Fruit fly (Drosophila melanogaster) whole organism, embryonic: ENCODE data around the gene CG16717.
A peak's percentile ranks its signal among the peaks of the same experiment; 100 is the strongest.

Experiments used
- Atf-2 ChIP-seq: fragments of 200-800 bp; sonication (Bioruptor generic); optimal IDR thresholded peaks from 2 replicates; lab custom pipeline; 2016; ENCODE audit warnings: missing biosample characterization, missing genetic modification characterization
- CG10462 ChIP-seq: fragments of 200-800 bp; sonication (Bioruptor generic); optimal IDR thresholded peaks from 2 replicates; lab custom pipeline; 2016; ENCODE audit warnings: missing biosample characterization, missing genetic modification characterization
- CG10543 ChIP-seq: fragments of 200-800 bp; sonication (Bioruptor generic); optimal IDR thresholded peaks from 3 replicates; lab custom pipeline; 2017; ENCODE audit warnings: missing biosample characterization, mild to moderate bottlenecking, missing genetic modification characterization, moderate library complexity
- CG11695 ChIP-seq: fragments of 200-800 bp; sonication (Bioruptor generic); IDR thresholded peaks from 3 replicates; pipeline ENCODE4 v1.3.6; 2022; ENCODE audit warnings: missing biosample characterization, missing genetic modification characterization
- CG12942 ChIP-seq: fragments of 200-800 bp; sonication (Bioruptor generic); optimal IDR thresholded peaks from 3 replicates; lab custom pipeline; 2016; ENCODE audit warnings: missing biosample characterization, missing genetic modification characterization
- CG17361 ChIP-seq: fragments of 200-800 bp; sonication (Bioruptor generic); IDR thresholded peaks from 3 replicates; pipeline ENCODE4 v1.3.6; 2022; ENCODE audit warnings: missing biosample characterization, missing genetic modification characterization
- CG17568 ChIP-seq: fragments of 200-800 bp; sonication (Bioruptor generic); optimal IDR thresholded peaks from 2 replicates; lab custom pipeline; 2018; ENCODE audit warnings: missing biosample characterization, mild to moderate bottlenecking, missing genetic modification characterization, moderate library complexity
- CG2712 ChIP-seq: fragments of 200-800 bp; optimal IDR thresholded peaks from 3 replicates; lab custom pipeline; 2019; ENCODE audit warnings: missing biosample characterization, mild to moderate bottlenecking, missing genetic modification characterization, moderate library complexity
- CG30431 ChIP-seq: fragments of 200-800 bp; sonication (Bioruptor generic); optimal IDR thresholded peaks from 2 replicates; lab custom pipeline; 2017; ENCODE audit warnings: missing biosample characterization, missing genetic modification characterization
- CG32767 ChIP-seq: fragments of 200-800 bp; sonication (Bioruptor generic); IDR thresholded peaks from 2 replicates; pipeline ENCODE4 v1.3.6; 2022; ENCODE audit warnings: missing biosample characterization, missing genetic modification characterization
- CG3281 ChIP-seq: fragments of 200-800 bp; sonication (Bioruptor generic); optimal IDR thresholded peaks from 3 replicates; lab custom pipeline; 2017; ENCODE audit warnings: missing biosample characterization, mild to moderate bottlenecking, missing genetic modification characterization
- CG4360 ChIP-seq: fragments of 200-800 bp; sonication (Bioruptor generic); IDR thresholded peaks from 2 replicates; pipeline ENCODE4 v1.3.6; 2022; ENCODE audit warnings: missing biosample characterization, missing genetic modification characterization
- CG6689 ChIP-seq: fragments of 200-800 bp; sonication (Bioruptor generic); IDR thresholded peaks from 2 replicates; pipeline ENCODE4 v1.3.6; 2022; ENCODE audit warnings: missing biosample characterization, missing genetic modification characterization
- CG7357 ChIP-seq: fragments of 200-800 bp; sonication (Bioruptor generic); IDR thresholded peaks from 3 replicates; pipeline ENCODE4 v1.3.6; 2022; ENCODE audit warnings: missing biosample characterization, missing genetic modification characterization
- CG7745 ChIP-seq: fragments of 200-800 bp; sonication (Bioruptor generic); optimal IDR thresholded peaks from 2 replicates; lab custom pipeline; 2018; ENCODE audit warnings: missing biosample characterization, mild to moderate bottlenecking, missing genetic modification characterization, moderate library complexity
- CG7839 ChIP-seq: fragments of 200-800 bp; sonication (Bioruptor generic); optimal IDR thresholded peaks from 3 replicates; lab custom pipeline; 2018; ENCODE audit warnings: missing biosample characterization, mild to moderate bottlenecking, missing genetic modification characterization, moderate library complexity
- CG9727 ChIP-seq: fragments of 200-800 bp; sonication (Bioruptor generic); optimal IDR thresholded peaks from 3 replicates; lab custom pipeline; 2017; ENCODE audit warnings: missing biosample characterization, mild to moderate bottlenecking, missing genetic modification characterization
- Dad ChIP-seq: fragments of 200-800 bp; sonication (Bioruptor generic); optimal IDR thresholded peaks from 3 replicates; lab custom pipeline; 2016; ENCODE audit warnings: missing biosample characterization, missing genetic modification characterization
- Dbx ChIP-seq: fragments of 200-800 bp; sonication (Bioruptor generic); IDR thresholded peaks from 3 replicates; pipeline ENCODE4 v1.3.6; 2022; ENCODE audit warnings: missing biosample characterization, missing genetic modification characterization
- Ets97D ChIP-seq: fragments of 200-800 bp; sonication (Bioruptor generic); optimal IDR thresholded peaks from 3 replicates; lab custom pipeline; 2016; ENCODE audit warnings: missing biosample characterization, missing genetic modification characterization
- Hey ChIP-seq: fragments of 200-800 bp; sonication (Bioruptor generic); optimal IDR thresholded peaks from 3 replicates; lab custom pipeline; 2018; ENCODE audit warnings: missing biosample characterization, mild to moderate bottlenecking, missing genetic modification characterization
- Hr51 ChIP-seq, 2 experiments: fragments of 200-800 bp; sonication (Bioruptor generic); optimal IDR thresholded peaks; 2 replicates in 1 of 2; 3 replicates in 1 of 2; lab custom pipeline; 2016 to 2018; ENCODE audit warnings: missing biosample characterization in 2 of 2, missing genetic modification characterization in 2 of 2, mild to moderate bottlenecking in 1 of 2, moderate library complexity in 1 of 2
- Neu2 ChIP-seq: fragments of 200-800 bp; sonication (Bioruptor generic); optimal IDR thresholded peaks from 3 replicates; lab custom pipeline; 2016; ENCODE audit warnings: missing biosample characterization, missing genetic modification characterization, borderline replicate concordance
- Spps ChIP-seq: fragments of 200-800 bp; sonication (Bioruptor generic); optimal IDR thresholded peaks from 2 replicates; lab custom pipeline; 2018; ENCODE audit warnings: missing biosample characterization, mild to moderate bottlenecking, missing genetic modification characterization
- Sry-β ChIP-seq: fragments of 200-800 bp; sonication (Bioruptor generic); optimal IDR thresholded peaks from 2 replicates; lab custom pipeline; 2018; ENCODE audit warnings: missing biosample characterization, mild to moderate bottlenecking, missing genetic modification characterization, moderate library complexity
- Sry-δ ChIP-seq: fragments of 200-800 bp; sonication (Bioruptor generic); optimal IDR thresholded peaks from 2 replicates; lab custom pipeline; 2016; ENCODE audit warnings: missing biosample characterization, missing genetic modification characterization
- ap ChIP-seq: fragments of 200-800 bp; sonication (Bioruptor generic); IDR thresholded peaks from 2 replicates; pipeline ENCODE4 v1.3.6; 2022; ENCODE audit warnings: missing biosample characterization, missing genetic modification characterization
- br ChIP-seq: fragments of >200 bp; optimal IDR thresholded peaks from 2 replicates; lab custom pipeline; 2017
- cas ChIP-seq: fragments of 200-800 bp; sonication (Bioruptor generic); IDR thresholded peaks from 2 replicates; pipeline ENCODE4 v1.3.6; 2022; ENCODE audit warnings: missing biosample characterization, missing genetic modification characterization
- chif ChIP-seq, 2 experiments: fragments of 200-800 bp; sonication (Bioruptor generic); optimal IDR thresholded peaks; 3 replicates each; lab custom pipeline; 2016; ENCODE audit warnings: missing biosample characterization in 2 of 2, missing genetic modification characterization in 2 of 2
- crol ChIP-seq: fragments of 200-800 bp; sonication (Bioruptor generic); IDR thresholded peaks from 2 replicates; pipeline ENCODE4 v1.3.6; 2022; ENCODE audit warnings: missing biosample characterization, missing genetic modification characterization
- dm ChIP-seq: fragments of 200-800 bp; sonication (Bioruptor generic); optimal IDR thresholded peaks from 3 replicates; lab custom pipeline; 2016; ENCODE audit warnings: missing biosample characterization, missing genetic modification characterization
- dysf ChIP-seq: fragments of 200-800 bp; sonication (Bioruptor generic); IDR thresholded peaks from 3 replicates; pipeline ENCODE4 v1.3.6; 2022; ENCODE audit warnings: missing biosample characterization, missing genetic modification characterization
- eyg ChIP-seq: fragments of 200-800 bp; sonication (Bioruptor generic); optimal IDR thresholded peaks from 3 replicates; lab custom pipeline; 2016; ENCODE audit warnings: missing biosample characterization, missing genetic modification characterization
- fd3F ChIP-seq: fragments of 200-800 bp; sonication (Bioruptor generic); optimal IDR thresholded peaks from 2 replicates; lab custom pipeline; 2018; ENCODE audit warnings: missing biosample characterization, mild to moderate bottlenecking, missing genetic modification characterization, moderate library complexity
- gcm2 ChIP-seq: fragments of 200-800 bp; sonication (Bioruptor generic); optimal IDR thresholded peaks from 2 replicates; lab custom pipeline; 2016; ENCODE audit warnings: missing biosample characterization, missing genetic modification characterization
- hkb ChIP-seq, 2 experiments: fragments of 200-800 bp in 1 of 2; fragments of >200 bp in 1 of 2; sonication (Bioruptor generic) in 1 of 2; IDR thresholded peaks in 1 of 2; optimal IDR thresholded peaks in 1 of 2; 2 replicates each; pipeline versions ENCODE4 v1.3.6 to Lab custom; 2017 to 2022; ENCODE audit warnings: missing biosample characterization in 1 of 2, missing genetic modification characterization in 1 of 2
- lab ChIP-seq: fragments of 200-800 bp; sonication (Bioruptor generic); optimal IDR thresholded peaks from 3 replicates; lab custom pipeline; 2017; ENCODE audit warnings: missing biosample characterization, missing genetic modification characterization, mild to moderate bottlenecking, moderate library complexity, missing genetic modification reagents
- maf-S ChIP-seq: fragments of 200-800 bp; sonication (Bioruptor generic); optimal IDR thresholded peaks from 2 replicates; lab custom pipeline; 2016; ENCODE audit warnings: missing biosample characterization, missing genetic modification characterization
- mam ChIP-seq: fragments of 200-800 bp; sonication (Bioruptor generic); optimal IDR thresholded peaks from 3 replicates; lab custom pipeline; 2016; ENCODE audit warnings: missing biosample characterization, missing genetic modification characterization
- mld ChIP-seq: fragments of 200-800 bp; sonication (Bioruptor generic); IDR thresholded peaks from 3 replicates; pipeline ENCODE4 v1.3.6; 2022; ENCODE audit warnings: missing biosample characterization, missing genetic modification characterization; ENCODE audit not compliant: partially characterized antibody
- oc ChIP-seq: fragments of 200-800 bp; sonication (Bioruptor generic); optimal IDR thresholded peaks from 2 replicates; lab custom pipeline; 2018; ENCODE audit warnings: missing biosample characterization, mild to moderate bottlenecking, missing genetic modification characterization, moderate library complexity
- peb ChIP-seq: fragments of 200-800 bp; sonication (Bioruptor generic); IDR thresholded peaks from 2 replicates; pipeline ENCODE4 v1.3.6; 2022; ENCODE audit warnings: missing biosample characterization, missing genetic modification characterization
- prd ChIP-seq, 3 experiments: fragments of >200 bp in 2 of 3; fragments of 200-800 bp in 1 of 3; sonication (Bioruptor generic) in 1 of 3; optimal IDR thresholded peaks in 2 of 3; IDR thresholded peaks in 1 of 3; 2 replicates in 2 of 3; 3 replicates in 1 of 3; pipeline versions ENCODE4 v1.3.6 to Lab custom; 2017 to 2022; ENCODE audit warnings: missing biosample characterization in 1 of 3, missing genetic modification characterization in 1 of 3
- pros ChIP-seq: fragments of 200-800 bp; sonication (Bioruptor generic); optimal IDR thresholded peaks from 3 replicates; lab custom pipeline; 2019; ENCODE audit warnings: missing biosample characterization, mild to moderate bottlenecking, missing genetic modification characterization, moderate library complexity
- pum ChIP-seq: fragments of 200-800 bp; sonication (Bioruptor generic); optimal IDR thresholded peaks from 2 replicates; lab custom pipeline; 2016; ENCODE audit warnings: missing biosample characterization, missing genetic modification characterization
- pzg ChIP-seq: fragments of 200-800 bp; sonication (Bioruptor generic); optimal IDR thresholded peaks from 3 replicates; lab custom pipeline; 2018; ENCODE audit warnings: missing biosample characterization, mild to moderate bottlenecking, missing genetic modification characterization, moderate library complexity
- sna ChIP-seq: fragments of 200-800 bp; sonication (Bioruptor generic); IDR thresholded peaks from 2 replicates; pipeline ENCODE4 v1.3.6; 2022; ENCODE audit warnings: missing biosample characterization, missing genetic modification characterization; ENCODE audit not compliant: partially characterized antibody
- sob ChIP-seq: fragments of 200-800 bp; sonication (Bioruptor generic); IDR thresholded peaks from 2 replicates; pipeline ENCODE4 v1.3.6; 2022; ENCODE audit warnings: missing biosample characterization, missing genetic modification characterization
- ssp ChIP-seq: fragments of 200-800 bp; sonication (Bioruptor generic); IDR thresholded peaks from 2 replicates; pipeline ENCODE4 v1.3.6; 2022; ENCODE audit warnings: missing biosample characterization, missing genetic modification characterization
- zf30C ChIP-seq: fragments of 200-800 bp; sonication (Bioruptor generic); optimal IDR thresholded peaks from 3 replicates; lab custom pipeline; 2018; ENCODE audit warnings: missing biosample characterization, mild to moderate bottlenecking, missing genetic modification characterization

Gene CG16717

DNA sequence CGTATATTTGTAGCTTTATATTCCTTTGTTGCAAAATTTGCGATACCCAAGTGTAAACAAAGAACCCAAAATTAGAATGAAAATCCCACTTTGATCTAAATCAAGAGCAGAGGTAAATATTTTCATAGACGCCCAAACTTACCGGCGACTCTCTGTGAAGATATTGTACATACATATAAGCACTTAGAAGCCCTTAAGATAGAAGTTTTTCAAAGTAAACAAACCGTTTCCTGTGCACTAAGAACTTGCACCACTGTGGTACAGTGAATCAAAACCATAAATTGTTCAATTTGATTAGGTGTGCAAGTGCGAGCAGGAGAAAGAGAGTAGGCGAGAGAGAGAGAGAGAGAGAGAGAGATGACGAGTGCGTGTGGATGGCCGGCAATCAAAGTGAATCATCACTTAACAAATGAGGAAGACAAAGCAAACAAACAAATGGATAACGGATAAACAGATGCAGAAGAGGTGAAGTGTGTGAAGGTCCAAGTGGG, 949 bp upstream of the CG16717 start (continued):
- TF ChIP-seq dysf (GFP tag; lab: Robert Waterston, UW) = no peak
- TF ChIP-seq CG10462 (GFP tag; lab: Kevin White, UChicago) = no peak
- TF ChIP-seq sob (GFP tag; lab: Robert Waterston, UW) = no peak
- no peak; the same call in 1 of the 2 replicates for TF ChIP-seq crol (GFP tag; lab: Robert Waterston, UW)
- no peak for TF ChIP-seq Neu2 (GFP tag; lab: Kevin White, UChicago)
- TF ChIP-seq cas (GFP tag; lab: Robert Waterston, UW) = no peak
- TF ChIP-seq CG6689 = no peak
- no peak for TF ChIP-seq CG17568 (GFP tag; lab: Kevin White, UChicago)
- TF ChIP-seq lab = no peak
- TF ChIP-seq peb (GFP tag; lab: Robert Waterston, UW) = no peak
- no peak for TF ChIP-seq fd3F (GFP tag; lab: Kevin White, UChicago)
- no peak for TF ChIP-seq Hey (tag; lab: Kevin White, UChicago)
- no peak for TF ChIP-seq gcm2
- TF ChIP-seq oc = no peak
- no peak for TF ChIP-seq Ets97D (GFP tag; lab: Kevin White, UChicago)
- TF ChIP-seq CG9727 (GFP tag; lab: Kevin White, UChicago) = no peak
- no peak for TF ChIP-seq pros
- TF ChIP-seq CG10543 (GFP tag; lab: Kevin White, UChicago) = no peak
- 0 out of 3 replicates have a peak, but pooled peaks have one; percentile 35 for TF ChIP-seq CG17361 (GFP tag; lab: Robert Waterston, UW)
- no peak for TF ChIP-seq pzg (GFP tag; lab: Kevin White, UChicago)
- TF ChIP-seq Sry-β (GFP tag; lab: Kevin White, UChicago) = no peak
- no peak for TF ChIP-seq CG3281 (GFP tag; lab: Kevin White, UChicago)
- TF ChIP-seq Spps (tag; lab: Kevin White, UChicago) = no peak
- no peak for TF ChIP-seq Dbx (GFP tag; lab: Robert Waterston, UW)
- TF ChIP-seq sna (GFP tag; lab: Robert Waterston, UW) = no peak
- no peak for TF ChIP-seq maf-S
- no peak for TF ChIP-seq Atf-2 (GFP tag; lab: Kevin White, UChicago)
- no peak for TF ChIP-seq Hr51 (GFP tag; optimal IDR thresholded peaks at IDR 0.05; lab: Kevin White, UChicago)
- no peak for TF ChIP-seq ap
- TF ChIP-seq mld = no peak
- peak; percentile 28 for TF ChIP-seq CG7745 (tag; lab: Kevin White, UChicago)
- no peak for TF ChIP-seq CG11695 (GFP tag; lab: Robert Waterston, UW)
- no peak for TF ChIP-seq chif (GFP tag; optimal IDR thresholded peaks at IDR 0.05; lab: Kevin White, UChicago)
- TF ChIP-seq mam = no peak
- no peak for TF ChIP-seq prd (optimal IDR thresholded peaks at IDR 0.05; lab: Kevin White, UChicago)
- no peak for TF ChIP-seq prd (GFP tag; IDR thresholded peaks at IDR 0.05; lab: Robert Waterston, UW)
- TF ChIP-seq CG32767 (GFP tag; lab: Robert Waterston, UW) = no peak
- TF ChIP-seq CG12942 (GFP tag; lab: Kevin White, UChicago) = no peak
- TF ChIP-seq CG2712 (tag; lab: Kevin White, UChicago) = peak; percentile 28
- TF ChIP-seq Sry-δ = no peak
- no peak for TF ChIP-seq Dad (GFP tag; lab: Kevin White, UChicago)
- TF ChIP-seq eyg (GFP tag; lab: Kevin White, UChicago) = no peak
- TF ChIP-seq CG7839 = peak; percentile 13
- no peak for TF ChIP-seq dm (GFP tag; lab: Kevin White, UChicago)
- TF ChIP-seq pum (GFP tag; lab: Kevin White, UChicago) = no peak
- no peak for TF ChIP-seq zf30C (GFP tag; lab: Kevin White, UChicago)
- no peak for TF ChIP-seq ssp (GFP tag; lab: Robert Waterston, UW)
- TF ChIP-seq br (lab: Kevin White, UChicago) = no peak
- TF ChIP-seq CG7357 (GFP tag; lab: Robert Waterston, UW) = no peak
- no peak for TF ChIP-seq CG30431 (GFP tag; lab: Kevin White, UChicago)
- TF ChIP-seq hkb (optimal IDR thresholded peaks at IDR 0.05; lab: Kevin White, UChicago) = no peak
- no peak for TF ChIP-seq hkb (GFP tag; IDR thresholded peaks at IDR 0.05; lab: Robert Waterston, UW)
- no peak for TF ChIP-seq CG4360 (GFP tag; lab: Robert Waterston, UW)
